Fruit fly (Drosophila melanogaster): ENCODE measurements around the gene pths.
A peak's percentile ranks its signal among the peaks of the same experiment; 100 is the strongest.

The pths gene

dm6 chr2L:21163311-21163842 is 20.3 kb downstream of the pths start, which contains the start of gene Noc2 (continued):
- TF ChIP-seq CG13424 (tag; optimal IDR thresholded peaks at IDR 0.05), result peak; percentile 64
- TF ChIP-seq tll (GFP tag; optimal IDR thresholded peaks at IDR 0.05), result no peak
- TF ChIP-seq CG4820 (GFP tag; optimal IDR thresholded peaks at IDR 0.05), result peak; percentile 22
- TF ChIP-seq Ets65A (GFP tag), result peak; percentile 74
- no peak for TF ChIP-seq CG17568 (GFP tag; optimal IDR thresholded peaks at IDR 0.05)
- peak; percentile 21 for TF ChIP-seq pnt (GFP tag; optimal IDR thresholded peaks at IDR 0.05)
- TF ChIP-seq CG31388 (GFP tag; optimal IDR thresholded peaks at IDR 0.05), result peak; percentile 8
- no peak for TF ChIP-seq crc (GFP tag; optimal IDR thresholded peaks at IDR 0.05)
- TF ChIP-seq salm (tag; optimal IDR thresholded peaks at IDR 0.05), result no peak
- TF ChIP-seq scrt (GFP tag; optimal IDR thresholded peaks at IDR 0.05), result no peak
- no peak for TF ChIP-seq CG9797 (GFP tag; optimal IDR thresholded peaks at IDR 0.05)
- TF ChIP-seq Blimp-1 (GFP tag; optimal IDR thresholded peaks at IDR 0.05), result peak; percentile 32
- TF ChIP-seq Nf-YA (GFP tag; IDR thresholded peaks at IDR 0.05), result no peak
- TF ChIP-seq Fer3 (tag; optimal IDR thresholded peaks at IDR 0.05), result peak; percentile 16
- TF ChIP-seq CG5245 (GFP tag; optimal IDR thresholded peaks at IDR 0.05), result peak; percentile 26
- peak; percentile 61 for TF ChIP-seq nmo (GFP tag; optimal IDR thresholded peaks at IDR 0.05)
- no peak for TF ChIP-seq CG17186 (GFP tag; optimal IDR thresholded peaks at IDR 0.05)
- TF ChIP-seq BEAF-32 (GFP tag; optimal IDR thresholded peaks at IDR 0.05), result peak; percentile 23
- no peak for TF ChIP-seq tx (GFP tag; optimal IDR thresholded peaks at IDR 0.05)
- no peak; the same call in 1 of the 2 replicates for TF ChIP-seq Gsc (GFP tag; IDR thresholded peaks at IDR 0.05)
- no peak for TF ChIP-seq Hmx (GFP tag; optimal IDR thresholded peaks at IDR 0.05)
- no peak for TF ChIP-seq oc (tag; optimal IDR thresholded peaks at IDR 0.05)
- TF ChIP-seq Dfd (GFP tag; optimal IDR thresholded peaks at IDR 0.05), result no peak
- no peak for TF ChIP-seq Neu2 (GFP tag; optimal IDR thresholded peaks at IDR 0.05; ENCODE audit: borderline replicate concordance)
- no peak for TF ChIP-seq so (GFP tag; IDR thresholded peaks at IDR 0.05)
- TF ChIP-seq croc (GFP tag; conservative IDR thresholded peaks at IDR 0.05), result no peak
- peak; percentile 21 for TF ChIP-seq CHES-1-like (GFP tag; optimal IDR thresholded peaks at IDR 0.05)
- TF ChIP-seq HLH3B (GFP tag; IDR thresholded peaks at IDR 0.05), result 0 out of 2 replicates have a peak, but pooled peaks have one; percentile 19
- peak; percentile 56; the same call in 1 of the 2 replicates for TF ChIP-seq ranshi (GFP tag; IDR thresholded peaks at IDR 0.05)
- TF ChIP-seq chn (GFP tag; optimal IDR thresholded peaks at IDR 0.05), result peak; percentile 36
- peak; percentile 54 for TF ChIP-seq CG3847 (GFP tag; IDR thresholded peaks at IDR 0.05)
- TF ChIP-seq eyg (GFP tag; optimal IDR thresholded peaks at IDR 0.05), result no peak
- TF ChIP-seq CG8359 (GFP tag; optimal IDR thresholded peaks at IDR 0.05; ENCODE audit: borderline replicate concordance), result no peak
- TF ChIP-seq chinmo (GFP tag; IDR thresholded peaks at IDR 0.05; ENCODE audit: partially characterized antibody), result no peak
- no peak for TF ChIP-seq CG6854 (GFP tag; optimal IDR thresholded peaks at IDR 0.05)
- no peak for TF ChIP-seq CG10431 (GFP tag; optimal IDR thresholded peaks at IDR 0.05)
- TF ChIP-seq bbx (GFP tag; IDR thresholded peaks at IDR 0.05; ENCODE audit: partially characterized antibody), result no peak
- TF ChIP-seq CG2889 (GFP tag; IDR thresholded peaks at IDR 0.05), result no peak
- TF ChIP-seq zf30C (GFP tag; optimal IDR thresholded peaks at IDR 0.05), result no peak
- TF ChIP-seq Aef1 (GFP tag; IDR thresholded peaks at IDR 0.05), result peak; percentile 50
- TF ChIP-seq amos (GFP tag; IDR thresholded peaks at IDR 0.05; ENCODE audit: partially characterized antibody), result peak; percentile 4; the same call in 1 of the 2 replicates
- TF ChIP-seq Camta (GFP tag; optimal IDR thresholded peaks at IDR 0.05), result peak; percentile 42
- peak; percentile 36 for TF ChIP-seq dmrt11E (tag; optimal IDR thresholded peaks at IDR 0.05)
- TF ChIP-seq Meics (GFP tag; optimal IDR thresholded peaks at IDR 0.05), result peak; percentile 64
- peak; percentile 63 for TF ChIP-seq ind (GFP tag; optimal IDR thresholded peaks at IDR 0.05)
- TF ChIP-seq CG6765 (GFP tag; optimal IDR thresholded peaks at IDR 0.05), result peak; percentile 53
- peak; percentile 38; the same call in 1 of the 2 replicates for TF ChIP-seq CG11085 (GFP tag; IDR thresholded peaks at IDR 0.05)
- TF ChIP-seq CG32772 (GFP tag; IDR thresholded peaks at IDR 0.05), result peak; percentile 35; the same call in 1 of the 2 replicates
- peak; percentile 27 for TF ChIP-seq unpg (GFP tag; optimal IDR thresholded peaks at IDR 0.05)
- no peak for TF ChIP-seq Oaz (GFP tag; IDR thresholded peaks at IDR 0.05)
